Fruit fly (Drosophila melanogaster) whole organism, embryonic: ENCODE measurements around the gene CG32196.

Experiments
- CG1233 ChIP-seq: fragments of 200-800 bp; sonication (Bioruptor generic); optimal IDR thresholded peaks from 4 replicates; lab custom pipeline; 2018; ENCODE audit warnings: missing biosample characterization, mild to moderate bottlenecking, missing genetic modification characterization
- CG13624 ChIP-seq: fragments of 200-800 bp; sonication (Bioruptor generic); optimal IDR thresholded peaks from 2 replicates; lab custom pipeline; 2016; ENCODE audit warnings: missing biosample characterization, missing genetic modification characterization
- CG14050 ChIP-seq: fragments of 200-800 bp; sonication (Bioruptor generic); IDR thresholded peaks from 3 replicates; pipeline ENCODE4 v1.3.6; 2022; ENCODE audit warnings: missing biosample characterization, missing genetic modification characterization
- CG14965 ChIP-seq: fragments of 200-800 bp; sonication (Bioruptor generic); optimal IDR thresholded peaks from 2 replicates; lab custom pipeline; 2016; ENCODE audit warnings: missing biosample characterization, missing genetic modification characterization, borderline replicate concordance
- CG1603 ChIP-seq: fragments of 200-800 bp; sonication (Bioruptor generic); optimal IDR thresholded peaks from 2 replicates; lab custom pipeline; 2019; ENCODE audit warnings: missing biosample characterization, mild to moderate bottlenecking, missing genetic modification characterization, moderate library complexity
- CG17359 ChIP-seq: fragments of 200-800 bp; sonication (Bioruptor generic); optimal IDR thresholded peaks from 3 replicates; lab custom pipeline; 2018; ENCODE audit warnings: missing biosample characterization, mild to moderate bottlenecking, missing genetic modification characterization, moderate library complexity
- CG18599 ChIP-seq: fragments of 200-800 bp; sonication (Bioruptor generic); optimal IDR thresholded peaks from 3 replicates; lab custom pipeline; 2017; ENCODE audit warnings: missing biosample characterization, missing genetic modification characterization, mild to moderate bottlenecking, moderate library complexity, missing genetic modification reagents
- CG2875 ChIP-seq: fragments of 200-800 bp; sonication (Bioruptor generic); optimal IDR thresholded peaks from 2 replicates; lab custom pipeline; 2017; ENCODE audit warnings: missing biosample characterization, mild to moderate bottlenecking, missing genetic modification characterization, missing genetic modification reagents
- CG6813 ChIP-seq: fragments of 200-800 bp; sonication (Bioruptor generic); optimal IDR thresholded peaks from 2 replicates; lab custom pipeline; 2017; ENCODE audit warnings: missing biosample characterization, missing genetic modification characterization, mild to moderate bottlenecking, moderate library complexity, missing genetic modification reagents
- CG7786 ChIP-seq: fragments of 200-800 bp; sonication (Bioruptor generic); optimal IDR thresholded peaks from 2 replicates; lab custom pipeline; 2016; ENCODE audit warnings: missing biosample characterization, missing genetic modification characterization
- CG7928 ChIP-seq: fragments of 200-800 bp; sonication (Bioruptor generic); optimal IDR thresholded peaks from 2 replicates; lab custom pipeline; 2017; ENCODE audit warnings: missing biosample characterization, mild to moderate bottlenecking, missing genetic modification characterization
- CG8290 ChIP-seq, 3 experiments: fragments of 200-800 bp; sonication (Bioruptor generic); optimal IDR thresholded peaks; 2 replicates each; lab custom pipeline; 2016 to 2019; ENCODE audit warnings: missing biosample characterization in 3 of 3, missing genetic modification characterization in 3 of 3, mild to moderate bottlenecking in 2 of 3, moderate library complexity in 1 of 3
- CG9932 ChIP-seq: fragments of 200-800 bp; sonication (Bioruptor generic); IDR thresholded peaks from 2 replicates; pipeline ENCODE4 v1.3.6; 2022; ENCODE audit warnings: missing biosample characterization, missing genetic modification characterization
- Camta ChIP-seq: fragments of 200-800 bp; sonication (Bioruptor generic); optimal IDR thresholded peaks from 2 replicates; lab custom pipeline; 2016; ENCODE audit warnings: missing biosample characterization, missing genetic modification characterization
- Chrac-16 ChIP-seq: fragments of 200-800 bp; sonication (Bioruptor generic); optimal IDR thresholded peaks from 3 replicates; lab custom pipeline; 2016; ENCODE audit warnings: missing biosample characterization, missing genetic modification characterization
- D19A ChIP-seq: fragments of 200-800 bp; optimal IDR thresholded peaks from 3 replicates; lab custom pipeline; 2019; ENCODE audit warnings: missing biosample characterization, mild to moderate bottlenecking, missing genetic modification characterization, moderate library complexity
- Dref ChIP-seq: fragments of 200-800 bp; sonication (Bioruptor generic); IDR thresholded peaks from 2 replicates; pipeline ENCODE4 v1.3.6; 2022; ENCODE audit warnings: missing biosample characterization, missing genetic modification characterization
- E2f2 ChIP-seq: fragments of 200-800 bp; sonication (Bioruptor generic); IDR thresholded peaks from 2 replicates; pipeline ENCODE4 v1.3.6; 2022; ENCODE audit warnings: missing biosample characterization, missing genetic modification characterization
- Elba2 ChIP-seq: fragments of 200-800 bp; sonication (Bioruptor generic); optimal IDR thresholded peaks from 3 replicates; lab custom pipeline; 2016; ENCODE audit warnings: missing biosample characterization, missing genetic modification characterization
- Fer2 ChIP-seq: fragments of 200-800 bp; sonication (Bioruptor generic); optimal IDR thresholded peaks from 2 replicates; lab custom pipeline; 2018; ENCODE audit warnings: missing biosample characterization, mild to moderate bottlenecking, missing genetic modification characterization, moderate library complexity
- Fer3 ChIP-seq: fragments of 200-800 bp; sonication (Bioruptor generic); optimal IDR thresholded peaks from 2 replicates; lab custom pipeline; 2018; ENCODE audit warnings: missing biosample characterization, mild to moderate bottlenecking, missing genetic modification characterization, moderate library complexity
- GATAe ChIP-seq: fragments of 200-800 bp; sonication (Bioruptor generic); conservative IDR thresholded peaks from 2 replicates; pipeline ENCODE4 v1.3.6; 2022; ENCODE audit warnings: missing biosample characterization, missing genetic modification characterization
- HHEX ChIP-seq: fragments of 200-800 bp; sonication (Bioruptor generic); optimal IDR thresholded peaks from 3 replicates; lab custom pipeline; 2017; ENCODE audit warnings: missing biosample characterization, mild to moderate bottlenecking, missing genetic modification characterization, missing genetic modification reagents
- Hand ChIP-seq: fragments of 200-800 bp; sonication (Bioruptor generic); optimal IDR thresholded peaks from 2 replicates; lab custom pipeline; 2017; ENCODE audit warnings: mild to moderate bottlenecking, missing biosample characterization, missing genetic modification reagents, missing genetic modification characterization
- MBD-R2 ChIP-seq: fragments of 200-800 bp; sonication (Bioruptor generic); IDR thresholded peaks from 2 replicates; pipeline ENCODE4 v1.3.6; 2022; ENCODE audit warnings: missing biosample characterization, missing genetic modification characterization
- MTF-1 ChIP-seq: fragments of 200-800 bp; sonication (Bioruptor generic); optimal IDR thresholded peaks from 2 replicates; lab custom pipeline; 2018; ENCODE audit warnings: missing biosample characterization, mild to moderate bottlenecking, missing genetic modification characterization, borderline replicate concordance
- Max ChIP-seq: fragments of 200-800 bp; sonication (Bioruptor generic); optimal IDR thresholded peaks from 2 replicates; lab custom pipeline; 2016; ENCODE audit warnings: missing biosample characterization, mild to moderate bottlenecking, missing genetic modification characterization
- Nf-YA ChIP-seq: fragments of 200-800 bp; sonication (Bioruptor generic); IDR thresholded peaks from 2 replicates; pipeline ENCODE4 v1.3.6; 2022; ENCODE audit warnings: missing biosample characterization, missing genetic modification characterization
- Optix ChIP-seq: fragments of 200-800 bp; sonication (Bioruptor generic); IDR thresholded peaks from 3 replicates; pipeline ENCODE4 v1.3.6; 2022; ENCODE audit warnings: missing biosample characterization, missing genetic modification characterization
- Stat92E ChIP-seq, 3 experiments: fragments of >200 bp in 2 of 3; fragments of 200-800 bp in 1 of 3; sonication (Bioruptor generic) in 1 of 3; optimal IDR thresholded peaks; 2 replicates each; lab custom pipeline; 2017 to 2019; ENCODE audit warnings: missing biosample characterization in 3 of 3, missing genetic modification characterization in 3 of 3, mild to moderate bottlenecking in 1 of 3, moderate library complexity in 1 of 3
- Tbp ChIP-seq: fragments of >200 bp; optimal IDR thresholded peaks from 2 replicates; lab custom pipeline; 2018; ENCODE audit warnings: missing biosample characterization, missing genetic modification characterization
- danr ChIP-seq: fragments of 200-800 bp; sonication (Bioruptor generic); IDR thresholded peaks from 2 replicates; pipeline ENCODE4 v1.3.6; 2022; ENCODE audit warnings: missing biosample characterization, missing genetic modification characterization
- ewg ChIP-seq: fragments of 200-800 bp; sonication (Bioruptor generic); optimal IDR thresholded peaks from 3 replicates; lab custom pipeline; 2017; ENCODE audit warnings: mild to moderate bottlenecking, missing biosample characterization, missing genetic modification reagents, missing genetic modification characterization
- fd64A ChIP-seq: fragments of 200-800 bp; sonication (Bioruptor generic); optimal IDR thresholded peaks from 3 replicates; lab custom pipeline; 2018; ENCODE audit warnings: missing biosample characterization, mild to moderate bottlenecking, missing genetic modification characterization
- gem ChIP-seq: fragments of 200-800 bp; sonication (Bioruptor generic); optimal IDR thresholded peaks from 2 replicates; lab custom pipeline; 2019; ENCODE audit warnings: missing biosample characterization, mild to moderate bottlenecking, missing genetic modification characterization, moderate library complexity
- gsb ChIP-seq: fragments of 200-800 bp; sonication (Bioruptor generic); IDR thresholded peaks from 2 replicates; pipeline ENCODE4 v1.3.6; 2022; ENCODE audit warnings: missing biosample characterization, missing genetic modification characterization
- hkb ChIP-seq, 2 experiments: fragments of 200-800 bp in 1 of 2; fragments of >200 bp in 1 of 2; sonication (Bioruptor generic) in 1 of 2; IDR thresholded peaks in 1 of 2; optimal IDR thresholded peaks in 1 of 2; 2 replicates each; pipeline versions ENCODE4 v1.3.6 to Lab custom; 2017 to 2022; ENCODE audit warnings: missing biosample characterization in 1 of 2, missing genetic modification characterization in 1 of 2
- inv ChIP-seq: fragments of 200-800 bp; sonication (Bioruptor generic); IDR thresholded peaks from 2 replicates; pipeline ENCODE4 v1.3.6; 2022; ENCODE audit warnings: missing biosample characterization, missing genetic modification characterization; ENCODE audit not compliant: partially characterized antibody
- ken ChIP-seq: fragments of 200-800 bp; sonication (Bioruptor generic); IDR thresholded peaks from 3 replicates; pipeline ENCODE4 v1.3.6; 2022; ENCODE audit warnings: missing biosample characterization, missing genetic modification characterization
- lab ChIP-seq: fragments of 200-800 bp; sonication (Bioruptor generic); optimal IDR thresholded peaks from 3 replicates; lab custom pipeline; 2017; ENCODE audit warnings: missing biosample characterization, missing genetic modification characterization, mild to moderate bottlenecking, moderate library complexity, missing genetic modification reagents
- nau ChIP-seq: fragments of 200-800 bp; sonication (Bioruptor generic); optimal IDR thresholded peaks from 3 replicates; lab custom pipeline; 2017; ENCODE audit warnings: missing biosample characterization, mild to moderate bottlenecking, missing genetic modification characterization, missing genetic modification reagents
- pan ChIP-seq, 4 experiments: fragments of >200 bp in 3 of 4; fragments of 200-800 bp in 1 of 4; sonication (Bioruptor generic) in 1 of 4; optimal IDR thresholded peaks in 3 of 4; IDR thresholded peaks in 1 of 4; 2 replicates each; pipeline versions ENCODE4 v1.3.6 to Lab custom; 2017 to 2022; ENCODE audit warnings: missing biosample characterization in 2 of 4, missing genetic modification characterization in 2 of 4, mixed read lengths in 1 of 4
- slbo ChIP-seq: fragments of 200-800 bp; sonication (Bioruptor generic); IDR thresholded peaks from 2 replicates; pipeline ENCODE4 v1.3.6; 2022; ENCODE audit warnings: missing biosample characterization, missing genetic modification characterization
- stc ChIP-seq: fragments of 200-800 bp; sonication (Bioruptor generic); IDR thresholded peaks from 2 replicates; pipeline ENCODE4 v1.3.6; 2022; ENCODE audit warnings: missing biosample characterization, missing genetic modification characterization
- tin ChIP-seq: fragments of 200-800 bp; sonication (Bioruptor generic); optimal IDR thresholded peaks from 3 replicates; lab custom pipeline; 2016; ENCODE audit warnings: missing biosample characterization, missing genetic modification characterization
- tio ChIP-seq: fragments of 200-800 bp; sonication (Bioruptor generic); optimal IDR thresholded peaks from 2 replicates; lab custom pipeline; 2017; ENCODE audit warnings: missing biosample characterization, missing genetic modification characterization, inconsistent platforms
- trem ChIP-seq: fragments of 200-800 bp; optimal IDR thresholded peaks from 3 replicates; lab custom pipeline; 2019; ENCODE audit warnings: missing biosample characterization, mild to moderate bottlenecking, missing genetic modification characterization, moderate library complexity
- zf30C ChIP-seq: fragments of 200-800 bp; sonication (Bioruptor generic); optimal IDR thresholded peaks from 3 replicates; lab custom pipeline; 2018; ENCODE audit warnings: missing biosample characterization, mild to moderate bottlenecking, missing genetic modification characterization

Gene CG32196

dm6 chr3L:18460987-18461403 is at the start of gene CG32196 (continued):
- TF ChIP-seq ewg (GFP tag; lab: Kevin White, UChicago) = peak; percentile 72
- no peak; the same call in 1 of the 2 replicates for TF ChIP-seq E2f2 (GFP tag; lab: Robert Waterston, UW)
- peak; percentile 86 for TF ChIP-seq Fer3 (tag; lab: Kevin White, UChicago)
- TF ChIP-seq fd64A (GFP tag; lab: Kevin White, UChicago) = peak; percentile 60
- peak; percentile 63; the same call in 1 of the 2 replicates for TF ChIP-seq GATAe (GFP tag; lab: Robert Waterston, UW)
- TF ChIP-seq tin (GFP tag; lab: Kevin White, UChicago) = peak; percentile 69
- TF ChIP-seq D19A (tag; lab: Kevin White, UChicago) = peak; percentile 85
- TF ChIP-seq danr = peak; percentile 46
- TF ChIP-seq Elba2 (GFP tag; lab: Kevin White, UChicago) = no peak
- peak; percentile 79 for TF ChIP-seq Fer2 (tag; lab: Kevin White, UChicago)
- TF ChIP-seq CG7786 (GFP tag; lab: Kevin White, UChicago) = no peak
- no peak for TF ChIP-seq CG14965 (GFP tag; lab: Kevin White, UChicago)
- peak; percentile 60 for TF ChIP-seq nau (GFP tag; lab: Kevin White, UChicago)
- TF ChIP-seq CG6813 = peak; percentile 73
- TF ChIP-seq trem = peak; percentile 81
- TF ChIP-seq Nf-YA = no peak; the same call in none of the 2 replicates
- TF ChIP-seq ken = peak; percentile 75; the same call in 2 of the 3 replicates
- peak; percentile 87 for TF ChIP-seq lab
- no peak for TF ChIP-seq Camta
- no peak; the same call in 2 of the 3 replicates for TF ChIP-seq Optix (GFP tag; lab: Robert Waterston, UW)
- peak; percentile 92 for TF ChIP-seq slbo
- peak; percentile 48 for TF ChIP-seq Hand (GFP tag; lab: Kevin White, UChicago)
- no peak for TF ChIP-seq Stat92E (GFP tag; optimal IDR thresholded peaks at IDR 0.05; lab: Kevin White, UChicago)
- TF ChIP-seq gem (tag; lab: Kevin White, UChicago) = peak; percentile 97
- peak; percentile 87 for TF ChIP-seq CG17359 (tag; lab: Kevin White, UChicago)
- peak; percentile 78 for TF ChIP-seq HHEX (GFP tag; lab: Kevin White, UChicago)
- peak; percentile 76 for TF ChIP-seq Chrac-16 (GFP tag; lab: Kevin White, UChicago)
- peak; percentile 73 for TF ChIP-seq tio (GFP tag; lab: Kevin White, UChicago)
- TF ChIP-seq stc (GFP tag; lab: Robert Waterston, UW) = peak; percentile 79
- peak; percentile 25 for TF ChIP-seq CG8290 (GFP tag; optimal IDR thresholded peaks at IDR 0.05; lab: Kevin White, UChicago)
- peak in 1 of 2 experiments; percentile 8 for TF ChIP-seq CG8290 (tag; optimal IDR thresholded peaks at IDR 0.05; lab: Kevin White, UChicago)
- TF ChIP-seq CG13624 (GFP tag; lab: Kevin White, UChicago) = no peak
- TF ChIP-seq Tbp (GFP tag; lab: Kevin White, UChicago) = no peak
- TF ChIP-seq CG9932 (GFP tag; lab: Robert Waterston, UW) = peak; percentile 88
- peak; percentile 59 for TF ChIP-seq Dref
- TF ChIP-seq CG2875 (GFP tag; lab: Kevin White, UChicago) = peak; percentile 77
- TF ChIP-seq CG18599 = peak; percentile 85
- TF ChIP-seq hkb (optimal IDR thresholded peaks at IDR 0.05; lab: Kevin White, UChicago) = no peak
- TF ChIP-seq hkb (GFP tag; IDR thresholded peaks at IDR 0.05; lab: Robert Waterston, UW) = peak; percentile 78
- peak; percentile 41 for TF ChIP-seq CG1603 (tag; lab: Kevin White, UChicago)
- TF ChIP-seq gsb (GFP tag; lab: Robert Waterston, UW) = peak; percentile 74
- peak; percentile 63 for TF ChIP-seq CG14050 (GFP tag; lab: Robert Waterston, UW)
- TF ChIP-seq pan (optimal IDR thresholded peaks at IDR 0.05; lab: Kevin White, UChicago) = no peak
- TF ChIP-seq pan (GFP tag; optimal IDR thresholded peaks at IDR 0.05 in 1 of 2, IDR thresholded peaks at IDR 0.05 in 1 of 2) = peak in 1 of 2 experiments; percentile 85
- peak; percentile 72 for TF ChIP-seq zf30C (GFP tag; lab: Kevin White, UChicago)
- TF ChIP-seq inv = no peak
- no peak for TF ChIP-seq Max (GFP tag; lab: Kevin White, UChicago)
- TF ChIP-seq MTF-1 (GFP tag; lab: Kevin White, UChicago) = no peak
- TF ChIP-seq CG1233 (GFP tag; lab: Kevin White, UChicago) = peak; percentile 82
- TF ChIP-seq MBD-R2 = peak; percentile 43
- TF ChIP-seq CG7928 (GFP tag; lab: Kevin White, UChicago) = peak; percentile 76
